Fruit fly (Drosophila melanogaster) whole organism, wandering third instar larva: ENCODE data around the gene CG42327.
A peak's percentile ranks its signal among the peaks of the same experiment; 100 is the strongest.

Experiments
- CG32264 ChIP-seq: fragments of 200-800 bp; sonication (Bioruptor generic); optimal IDR thresholded peaks from 2 replicates; lab custom pipeline; 2016; ENCODE audit warnings: missing biosample characterization, missing genetic modification characterization
- CG9705 ChIP-seq: fragments of 200-800 bp; sonication (Bioruptor generic); optimal IDR thresholded peaks from 2 replicates; lab custom pipeline; 2018; ENCODE audit warnings: missing biosample characterization, mild to moderate bottlenecking, missing genetic modification characterization
- CrebA ChIP-seq: fragments of 200-800 bp; sonication (Bioruptor generic); optimal IDR thresholded peaks from 2 replicates; lab custom pipeline; 2016; ENCODE audit warnings: missing biosample characterization, mild to moderate bottlenecking, missing genetic modification characterization, borderline replicate concordance
- Dif ChIP-seq: fragments of 200-275, 200-300 bp; sonication (Bioruptor generic); optimal IDR thresholded peaks from 2 replicates; lab custom pipeline; 2018; ENCODE audit warnings: missing biosample characterization, missing genetic modification characterization; ENCODE audit not compliant: partially characterized antibody
- GATAd ChIP-seq: sonication (Bioruptor generic); optimal IDR thresholded peaks from 2 replicates; lab custom pipeline; 2016; ENCODE audit warnings: missing biosample characterization, missing genetic modification characterization
- HLH106 ChIP-seq: fragments of 200-800 bp; optimal IDR thresholded peaks from 3 replicates; lab custom pipeline; 2019; ENCODE audit warnings: missing biosample characterization, mild to moderate bottlenecking, missing genetic modification characterization, moderate library complexity
- Hnf4 ChIP-seq: fragments of 200-800 bp; sonication (Bioruptor generic); optimal IDR thresholded peaks from 2 replicates; lab custom pipeline; 2016; ENCODE audit warnings: missing biosample characterization, mild to moderate bottlenecking, missing genetic modification characterization
- Hr83 ChIP-seq: fragments of 200-300 bp; sonication (Bioruptor generic); optimal IDR thresholded peaks from 2 replicates; lab custom pipeline; 2016; ENCODE audit warnings: missing biosample characterization, mild to moderate bottlenecking, missing genetic modification characterization, moderate library complexity; ENCODE audit not compliant: poor library complexity, severe bottlenecking
- Jra ChIP-seq: sonication (Bioruptor generic); optimal IDR thresholded peaks from 2 replicates; lab custom pipeline; 2016; ENCODE audit warnings: missing biosample characterization, missing genetic modification characterization
- Mio ChIP-seq: sonication (Bioruptor generic); optimal IDR thresholded peaks from 2 replicates; lab custom pipeline; 2016; ENCODE audit warnings: missing biosample characterization, missing genetic modification characterization
- Myc ChIP-seq: fragments of >200 bp; optimal IDR thresholded peaks from 2 replicates; lab custom pipeline; 2017
- N ChIP-seq: fragments of >200 bp; optimal IDR thresholded peaks from 2 replicates; lab custom pipeline; 2018; ENCODE audit warnings: missing biosample characterization, missing external identifiers, missing genetic modification characterization
- Rel ChIP-seq, 2 experiments: fragments of 200-800 bp; sonication (Bioruptor generic) in 1 of 2; optimal IDR thresholded peaks; 2 replicates in 1 of 2; 3 replicates in 1 of 2; lab custom pipeline; 2016 to 2019; ENCODE audit warnings: mild to moderate bottlenecking in 2 of 2, missing biosample characterization in 2 of 2, missing genetic modification characterization in 2 of 2, moderate library complexity in 1 of 2
- Sp1 ChIP-seq: fragments of 200-800 bp; sonication (Bioruptor generic); optimal IDR thresholded peaks from 3 replicates; lab custom pipeline; 2019; ENCODE audit warnings: missing biosample characterization, mild to moderate bottlenecking, missing genetic modification characterization, moderate library complexity
- Vsx2 ChIP-seq: fragments of 200-300, 225-300 bp; sonication (Bioruptor generic); optimal IDR thresholded peaks from 2 replicates; lab custom pipeline; 2018; ENCODE audit warnings: missing biosample characterization, missing genetic modification characterization; ENCODE audit not compliant: partially characterized antibody
- br ChIP-seq: fragments of 200-800 bp; sonication (Bioruptor generic); optimal IDR thresholded peaks from 2 replicates; lab custom pipeline; 2016; ENCODE audit warnings: missing biosample characterization, missing genetic modification characterization
- brk ChIP-seq: fragments of 200-800 bp; sonication (Bioruptor generic); optimal IDR thresholded peaks from 2 replicates; lab custom pipeline; 2016; ENCODE audit warnings: missing biosample characterization, mild to moderate bottlenecking, missing genetic modification characterization
- dmrt93B ChIP-seq: fragments of 200-800 bp; sonication (Bioruptor generic); optimal IDR thresholded peaks from 2 replicates; lab custom pipeline; 2018; ENCODE audit warnings: missing biosample characterization, mild to moderate bottlenecking, missing genetic modification characterization
- dsf ChIP-seq: sonication (Bioruptor generic); optimal IDR thresholded peaks from 2 replicates; lab custom pipeline; 2016; ENCODE audit warnings: missing biosample characterization, missing genetic modification characterization, borderline replicate concordance
- ey ChIP-seq: fragments of 200-800 bp; sonication (Bioruptor generic); optimal IDR thresholded peaks from 2 replicates; lab custom pipeline; 2016; ENCODE audit warnings: missing biosample characterization, missing genetic modification characterization
- foxo ChIP-seq, 2 experiments: fragments of 200-800 bp; sonication (Bioruptor generic); optimal IDR thresholded peaks; 2 replicates in 1 of 2; 3 replicates in 1 of 2; lab custom pipeline; 2016 to 2017; ENCODE audit warnings: missing biosample characterization in 2 of 2, missing genetic modification characterization in 2 of 2
- fru ChIP-seq: fragments of 200-800 bp; sonication (Bioruptor generic); optimal IDR thresholded peaks from 3 replicates; lab custom pipeline; 2016; ENCODE audit warnings: missing biosample characterization, mild to moderate bottlenecking, missing genetic modification characterization
- h ChIP-seq: fragments of 200-800 bp; sonication (Bioruptor generic); optimal IDR thresholded peaks from 3 replicates; lab custom pipeline; 2016; ENCODE audit warnings: missing biosample characterization, mild to moderate bottlenecking, missing genetic modification characterization
- lola ChIP-seq: fragments of >200 bp; optimal IDR thresholded peaks from 2 replicates; lab custom pipeline; 2017; ENCODE audit warnings: missing biosample characterization, missing genetic modification characterization
- pan ChIP-seq: fragments of >200 bp; optimal IDR thresholded peaks from 2 replicates; lab custom pipeline; 2017
- psq ChIP-seq: fragments of 200-800 bp; sonication (Bioruptor generic); optimal IDR thresholded peaks from 3 replicates; lab custom pipeline; 2017; ENCODE audit warnings: missing biosample characterization, mild to moderate bottlenecking, missing genetic modification characterization, moderate library complexity
- rgr ChIP-seq: fragments of 200-800 bp; sonication (Bioruptor generic); optimal IDR thresholded peaks from 3 replicates; lab custom pipeline; 2016; ENCODE audit warnings: missing biosample characterization, mild to moderate bottlenecking, missing genetic modification characterization
- sage ChIP-seq: fragments of 200-800 bp; sonication (Bioruptor generic); optimal IDR thresholded peaks from 2 replicates; lab custom pipeline; 2016; ENCODE audit warnings: missing biosample characterization, mild to moderate bottlenecking, missing genetic modification characterization
- sv ChIP-seq: fragments of 200-800 bp; sonication (Bioruptor generic); optimal IDR thresholded peaks from 3 replicates; lab custom pipeline; 2016; ENCODE audit warnings: missing biosample characterization, missing genetic modification characterization
- tai ChIP-seq: sonication (Bioruptor generic); optimal IDR thresholded peaks from 2 replicates; lab custom pipeline; 2016; ENCODE audit warnings: missing biosample characterization, missing genetic modification characterization
- usp ChIP-seq: fragments of >200 bp; optimal IDR thresholded peaks from 2 replicates; lab custom pipeline; 2017; ENCODE audit warnings: missing biosample characterization, missing genetic modification characterization

The CG42327 gene

dm6 chr3R:11626571-11626970, 29.4 kb upstream of the CG42327 start, which contains the start of the genes CG6813 and CG18764:
TSS of gene CG6813 (minus strand) at chr3R:11626638.
TSS of gene CG18764 (plus strand) at chr3R:11626889.
- no peak for TF ChIP-seq tai (GFP tag; lab: Kevin White, UChicago)
- no peak for TF ChIP-seq GATAd
- TF ChIP-seq lola = no peak
- no peak for TF ChIP-seq usp (GFP tag; lab: Kevin White, UChicago)
- TF ChIP-seq N (GFP tag; lab: Kevin White, UChicago) = no peak
- TF ChIP-seq CrebA (GFP tag; lab: Kevin White, UChicago) = no peak
- TF ChIP-seq, all 38 proteins: peak for 0

- peak; percentile 27 for TF ChIP-seq sv
- peak; percentile 21 for TF ChIP-seq ey (GFP tag; lab: Kevin White, UChicago)
- no peak for TF ChIP-seq sage
- no peak for TF ChIP-seq Myc (lab: Kevin White, UChicago)
- no peak for TF ChIP-seq Hnf4 (GFP tag; lab: Kevin White, UChicago)
- peak; percentile 49 for TF ChIP-seq Hr83 (GFP tag; lab: Kevin White, UChicago)
- TF ChIP-seq Jra = no peak
- no peak for TF ChIP-seq Sp1 (GFP tag; lab: Kevin White, UChicago)
- no peak for TF ChIP-seq foxo (GFP tag; optimal IDR thresholded peaks at IDR 0.05; lab: Kevin White, UChicago)
Observed at dm6 chr3R:11628416-11629041, 27.4 kb upstream of the CG42327 start, which contains the start of gene CG14712. TSS of gene CG14712 (plus strand) at chr3R:11628759.

dm6 chr3R:11637586-11637985, 18.4 kb upstream of the CG42327 start:
- no peak for TF ChIP-seq pan
- TF ChIP-seq h (GFP tag; lab: Kevin White, UChicago) = no peak
- TF ChIP-seq brk (GFP tag; lab: Kevin White, UChicago) = no peak
- no peak for TF ChIP-seq psq (GFP tag; lab: Kevin White, UChicago)
- TF ChIP-seq N (GFP tag; lab: Kevin White, UChicago) = no peak
- TF ChIP-seq dmrt93B = no peak
- no peak for TF ChIP-seq Rel (GFP tag; optimal IDR thresholded peaks at IDR 0.05; lab: Kevin White, UChicago)
- TF ChIP-seq Rel (tag; optimal IDR thresholded peaks at IDR 0.05; lab: Kevin White, UChicago) = no peak
- no peak for TF ChIP-seq br (GFP tag; lab: Kevin White, UChicago)
- TF ChIP-seq dsf (GFP tag; lab: Kevin White, UChicago) = no peak
- no peak for TF ChIP-seq CrebA (GFP tag; lab: Kevin White, UChicago)

dm6 chr3R:11639946-11640588, 15.9 kb upstream of the CG42327 start:
- TF ChIP-seq HLH106 (tag; lab: Kevin White, UChicago) (peak; percentile 2), CG32264 (GFP tag; lab: Kevin White, UChicago) (peak; percentile 36), Mio (GFP tag; lab: Kevin White, UChicago) (no peak), Hnf4 (GFP tag; lab: Kevin White, UChicago) (peak; percentile 42), psq (GFP tag; lab: Kevin White, UChicago) (peak; percentile 42), Rel (GFP tag; optimal IDR thresholded peaks at IDR 0.05; lab: Kevin White, UChicago) (no peak), Rel (tag; optimal IDR thresholded peaks at IDR 0.05; lab: Kevin White, UChicago) (peak; percentile 30), Sp1 (GFP tag; lab: Kevin White, UChicago) (peak; percentile 13), rgr (no peak), h (GFP tag; lab: Kevin White, UChicago) (peak; percentile 50), Vsx2 (GFP tag; lab: Kevin White, UChicago) (no peak), CG9705 (GFP tag; lab: Kevin White, UChicago) (no peak), fru (GFP tag; lab: Kevin White, UChicago) (peak; percentile 62), foxo (GFP tag; optimal IDR thresholded peaks at IDR 0.05; lab: Kevin White, UChicago) (peak in 1 of 2 experiments; percentile 29), Dif (GFP tag; lab: Kevin White, UChicago) (no peak)
- TF ChIP-seq, all 38 proteins: peak for 9
